Worm (Caenorhabditis elegans) whole organism, early embryonic: ENCODE results near the gene nuo-1.
"Not testable (repeated sequence)": the region's sequence is repeated elsewhere in the genome, so short reads cannot be mapped to it uniquely, and the experiment has no call there.

Source experiments
- B0310.2 ChIP-seq: sonication (generic microtip); optimal IDR thresholded peaks from 2 replicates; lab custom pipeline; 2016; ENCODE audit warnings: mild to moderate bottlenecking, missing genetic modification characterization, missing compliant biosample characterization
- F13C5.2 ChIP-seq: sonication (generic microtip); optimal IDR thresholded peaks from 2 replicates; lab custom pipeline; 2017; ENCODE audit warnings: mild to moderate bottlenecking, missing genetic modification characterization, inconsistent platforms, missing compliant biosample characterization
- aly-1 ChIP-seq: sonication (generic microtip); optimal IDR thresholded peaks from 2 replicates; lab custom pipeline; 2016; ENCODE audit warnings: missing genetic modification characterization, missing compliant biosample characterization
- ama-1 ChIP-seq: fragments of 150-350 bp; optimal IDR thresholded peaks from 2 replicates; lab custom pipeline; 2014
- ceh-13 ChIP-seq: fragments of 200-800 bp; sonication (Bioruptor generic); optimal IDR thresholded peaks from 2 replicates; lab custom pipeline; 2018; ENCODE audit warnings: mild to moderate bottlenecking, missing genetic modification characterization, missing compliant biosample characterization
- ceh-36 ChIP-seq: sonication (generic microtip); optimal IDR thresholded peaks from 2 replicates; lab custom pipeline; 2016; ENCODE audit warnings: missing genetic modification characterization, inconsistent platforms, missing compliant biosample characterization
- ets-7 ChIP-seq: sonication (generic microtip); optimal IDR thresholded peaks from 2 replicates; lab custom pipeline; 2016; ENCODE audit warnings: missing genotype, missing genetic modification characterization, missing compliant biosample characterization
- flt-1 ChIP-seq: fragments of 200-800 bp; sonication (Bioruptor generic); IDR thresholded peaks from 2 replicates; pipeline ENCODE4 v1.3.6; 2022; ENCODE audit warnings: missing genetic modification characterization, missing compliant biosample characterization
- hmbx-1 ChIP-seq: sonication (generic microtip); optimal IDR thresholded peaks from 2 replicates; lab custom pipeline; 2016; ENCODE audit warnings: mild to moderate bottlenecking, missing genetic modification characterization, missing compliant biosample characterization
- hmg-4 ChIP-seq: fragments of 200-800 bp; sonication (Bioruptor generic); optimal IDR thresholded peaks from 2 replicates; lab custom pipeline; 2018; ENCODE audit warnings: mild to moderate bottlenecking, missing genetic modification characterization, missing compliant biosample characterization
- hnd-1 ChIP-seq: sonication (generic microtip); optimal IDR thresholded peaks from 2 replicates; lab custom pipeline; 2016; ENCODE audit warnings: missing genetic modification characterization, missing compliant biosample characterization
- pes-1 ChIP-seq: fragments of 200-800 bp; sonication (Bioruptor generic); IDR thresholded peaks from 2 replicates; pipeline ENCODE4 v1.3.6; 2022; ENCODE audit warnings: missing genetic modification reagents, missing genetic modification characterization, missing compliant biosample characterization
- scrt-1 ChIP-seq: fragments of 200-800 bp; sonication (Bioruptor generic); IDR thresholded peaks from 2 replicates; pipeline ENCODE4 v1.3.6; 2022; ENCODE audit warnings: missing genetic modification characterization, missing compliant biosample characterization
- sea-1 ChIP-seq: fragments of 200-800 bp; sonication (Bioruptor generic); conservative IDR thresholded peaks from 2 replicates; pipeline ENCODE4 v1.3.6; 2022; ENCODE audit warnings: missing genetic modification characterization, missing compliant biosample characterization
- tbx-11 ChIP-seq: fragments of 200-800 bp; sonication (Bioruptor generic); IDR thresholded peaks from 2 replicates; pipeline ENCODE4 v1.3.6; 2022; ENCODE audit warnings: missing genetic modification characterization, missing compliant biosample characterization
- tbx-37 ChIP-seq: fragments of 200-800 bp; sonication (Bioruptor generic); conservative IDR thresholded peaks from 2 replicates; pipeline ENCODE4 v1.3.6; 2022; ENCODE audit warnings: missing genetic modification reagents, missing genetic modification characterization, missing compliant biosample characterization
- tra-4 ChIP-seq: sonication (generic microtip); optimal IDR thresholded peaks from 2 replicates; lab custom pipeline; 2017; ENCODE audit warnings: missing genetic modification characterization, missing compliant biosample characterization

The nuo-1 gene

ce11 chrII:11112419-11112818, 14.8 kb downstream of the nuo-1 start, which contains the start of gene mat-2:
TSS of gene mat-2 (plus strand) at chrII:11112719.
- no peak for TF ChIP-seq flt-1 (GFP tag; lab: Robert Waterston, UW)
- TF ChIP-seq ceh-36 (tag; lab: Kevin White, UChicago): no peak

ce11 chrII:11121800-11122199, 24.2 kb downstream of the nuo-1 start, which contains the start of gene W10C6.2:
TSS of gene W10C6.2 (minus strand) at chrII:11121900.
- not testable (repeated sequence) for TF ChIP-seq aly-1 (tag; lab: Kevin White, UChicago); ceh-36 (tag; lab: Kevin White, UChicago); tra-4

- TF ChIP-seq sea-1 (no peak), hmg-4 (GFP tag; lab: Kevin White, UChicago) (no peak)
Observed at ce11 chrII:11125059-11125594, 27.5 kb downstream of the nuo-1 start.

ce11 chrII:11126312-11127000, 28.8 kb downstream of the nuo-1 start, which contains the start of the genes rps-9 and lsm-1:
TSS of gene rps-9 (minus strand) at chrII:11126362.
TSS of gene lsm-1 (plus strand) at chrII:11126950.
- TF ChIP-seq hmg-4 (GFP tag; lab: Kevin White, UChicago) (no peak), hnd-1 (no peak), tbx-37 (no peak), flt-1 (GFP tag; lab: Robert Waterston, UW) (no peak), aly-1 (tag; lab: Kevin White, UChicago) (no peak), F13C5.2 (peak; percentile 29), B0310.2 (no peak)

- no peak for TF ChIP-seq ceh-36 (tag; lab: Kevin White, UChicago)
- no peak for TF ChIP-seq aly-1 (tag; lab: Kevin White, UChicago)
- no peak for TF ChIP-seq flt-1 (GFP tag; lab: Robert Waterston, UW)
- TF ChIP-seq B0310.2: no peak
- no peak for TF ChIP-seq sea-1
- TF ChIP-seq tra-4: no peak
- no peak for TF ChIP-seq F13C5.2
- no peak for TF ChIP-seq ets-7 (tag; lab: Kevin White, UChicago)
Observed at ce11 chrII:11127364-11127763, 29.7 kb downstream of the nuo-1 start, which contains the start of gene F40F8.1. TSS of gene F40F8.1 (plus strand) at chrII:11127664.

- TF ChIP-seq ceh-13 (GFP tag; lab: Kevin White, UChicago) (no peak), hmbx-1 (tag; lab: Kevin White, UChicago) (no peak), scrt-1 (no peak), ets-7 (tag; lab: Kevin White, UChicago) (no peak), sea-1 (no peak), hmg-4 (GFP tag; lab: Kevin White, UChicago) (no peak), tbx-11 (GFP tag; lab: Robert Waterston, UW) (no peak), tbx-37 (no peak), aly-1 (tag; lab: Kevin White, UChicago) (no peak), F13C5.2 (no peak), ama-1 (lab: Kevin White, UChicago) (no peak), hnd-1 (no peak), pes-1 (no peak), B0310.2 (no peak), tra-4 (no peak), flt-1 (GFP tag; lab: Robert Waterston, UW) (no peak), ceh-36 (tag; lab: Kevin White, UChicago) (no peak)
Observed at ce11 chrII:11128989-11129388, 31.4 kb downstream of the nuo-1 start, which contains the start of gene F40F8.3. TSS of gene F40F8.3 (plus strand) at chrII:11129289.

- TF ChIP-seq tbx-11 (GFP tag; lab: Robert Waterston, UW) (no peak), B0310.2 (no peak), hmbx-1 (tag; lab: Kevin White, UChicago) (no peak), ceh-36 (tag; lab: Kevin White, UChicago) (no peak), ama-1 (lab: Kevin White, UChicago) (no peak), aly-1 (tag; lab: Kevin White, UChicago) (no peak), tra-4 (no peak), hnd-1 (no peak), sea-1 (no peak), hmg-4 (GFP tag; lab: Kevin White, UChicago) (no peak), scrt-1 (no peak), flt-1 (GFP tag; lab: Robert Waterston, UW) (no peak), F13C5.2 (no peak), tbx-37 (no peak), ceh-13 (GFP tag; lab: Kevin White, UChicago) (no peak), ets-7 (tag; lab: Kevin White, UChicago) (no peak), pes-1 (no peak)
Observed at ce11 chrII:11129517-11129916, 31.9 kb downstream of the nuo-1 start, which contains the start of gene F40F8.12. TSS of gene F40F8.12 (plus strand) at chrII:11129817.

ce11 chrII:11132542-11132941, 34.9 kb downstream of the nuo-1 start, which contains the start of gene F40F8.11:
TSS of gene F40F8.11 (minus strand) at chrII:11132590.
- no peak for TF ChIP-seq ceh-13 (GFP tag; lab: Kevin White, UChicago)
- TF ChIP-seq hnd-1: no peak
- TF ChIP-seq hmg-4 (GFP tag; lab: Kevin White, UChicago): no peak
- TF ChIP-seq pes-1: no peak
- no peak for TF ChIP-seq B0310.2
- TF ChIP-seq tbx-11 (GFP tag; lab: Robert Waterston, UW): no peak
- no peak for TF ChIP-seq tra-4
- TF ChIP-seq sea-1: no peak
- no peak for TF ChIP-seq ets-7 (tag; lab: Kevin White, UChicago)
- TF ChIP-seq F13C5.2: no peak
- no peak for TF ChIP-seq ama-1 (lab: Kevin White, UChicago)
- no peak for TF ChIP-seq flt-1 (GFP tag; lab: Robert Waterston, UW)
